Fruit fly (Drosophila melanogaster) whole organism, embryonic: ENCODE results near the gene mRpL28.

Source experiments
- Atf-2 ChIP-seq: fragments of 200-800 bp; sonication (Bioruptor generic); optimal IDR thresholded peaks from 2 replicates; lab custom pipeline; 2016; ENCODE audit warnings: missing biosample characterization, missing genetic modification characterization
- B-H2 ChIP-seq: fragments of 200-800 bp; sonication (Bioruptor generic); optimal IDR thresholded peaks from 2 replicates; lab custom pipeline; 2018; ENCODE audit warnings: missing biosample characterization, mild to moderate bottlenecking, missing genetic modification characterization
- Bdp1 ChIP-seq: fragments of 200-800 bp; sonication (Bioruptor generic); optimal IDR thresholded peaks from 3 replicates; lab custom pipeline; 2016; ENCODE audit warnings: missing biosample characterization, missing genetic modification characterization
- Bgb ChIP-seq: fragments of 200-800 bp; sonication (Bioruptor generic); IDR thresholded peaks from 2 replicates; pipeline ENCODE4 v1.3.6; 2022; ENCODE audit warnings: missing biosample characterization, missing genetic modification characterization; ENCODE audit not compliant: partially characterized antibody
- CG10267 ChIP-seq: fragments of 200-800 bp; sonication (Bioruptor generic); optimal IDR thresholded peaks from 2 replicates; lab custom pipeline; 2018; ENCODE audit warnings: missing biosample characterization, mild to moderate bottlenecking, missing genetic modification characterization, moderate library complexity
- CG11560 ChIP-seq: fragments of 200-800 bp; sonication (Bioruptor generic); IDR thresholded peaks from 3 replicates; pipeline ENCODE4 v1.3.6; 2022; ENCODE audit warnings: missing biosample characterization, missing genetic modification characterization
- CG12155 ChIP-seq: fragments of 200-800 bp; sonication (Bioruptor generic); optimal IDR thresholded peaks from 3 replicates; lab custom pipeline; 2016; ENCODE audit warnings: missing biosample characterization, missing genetic modification characterization
- CG13424 ChIP-seq: fragments of 200-800 bp; sonication (Bioruptor generic); optimal IDR thresholded peaks from 2 replicates; lab custom pipeline; 2019; ENCODE audit warnings: missing biosample characterization, mild to moderate bottlenecking, missing genetic modification characterization, moderate library complexity
- CG14710 ChIP-seq: fragments of 200-800 bp; sonication (Bioruptor generic); optimal IDR thresholded peaks from 3 replicates; lab custom pipeline; 2019; ENCODE audit warnings: missing biosample characterization, mild to moderate bottlenecking, missing genetic modification characterization, moderate library complexity
- CG2116 ChIP-seq: fragments of 200-800 bp; sonication (Bioruptor generic); optimal IDR thresholded peaks from 3 replicates; lab custom pipeline; 2018; ENCODE audit warnings: missing biosample characterization, mild to moderate bottlenecking, missing genetic modification characterization
- CG2199 ChIP-seq: fragments of 200-800 bp; sonication (Bioruptor generic); IDR thresholded peaks from 3 replicates; pipeline ENCODE4 v1.3.6; 2022; ENCODE audit warnings: missing biosample characterization, missing genetic modification characterization
- CG3163 ChIP-seq: fragments of 200-800 bp; sonication (Bioruptor generic); optimal IDR thresholded peaks from 3 replicates; lab custom pipeline; 2016; ENCODE audit warnings: missing biosample characterization, missing genetic modification characterization
- CG4617 ChIP-seq: fragments of 200-800 bp; sonication (Bioruptor generic); optimal IDR thresholded peaks from 3 replicates; lab custom pipeline; 2016; ENCODE audit warnings: missing biosample characterization, missing genetic modification characterization, borderline replicate concordance
- CG7271 ChIP-seq: fragments of 200-800 bp; sonication (Bioruptor generic); optimal IDR thresholded peaks from 2 replicates; lab custom pipeline; 2018; ENCODE audit warnings: missing biosample characterization, mild to moderate bottlenecking, missing genetic modification characterization, moderate library complexity
- CG8290 ChIP-seq, 3 experiments: fragments of 200-800 bp; sonication (Bioruptor generic); optimal IDR thresholded peaks; 2 replicates each; lab custom pipeline; 2016 to 2019; ENCODE audit warnings: missing biosample characterization in 3 of 3, missing genetic modification characterization in 3 of 3, mild to moderate bottlenecking in 2 of 3, moderate library complexity in 1 of 3
- CG8478 ChIP-seq: fragments of >200 bp; optimal IDR thresholded peaks from 2 replicates; lab custom pipeline; 2018
- Drgx ChIP-seq: fragments of 200-800 bp; sonication (Bioruptor generic); IDR thresholded peaks from 2 replicates; pipeline ENCODE4 v1.3.6; 2022; ENCODE audit warnings: missing biosample characterization, missing genetic modification characterization
- E2f1 ChIP-seq: fragments of 200-800 bp; sonication (Bioruptor generic); IDR thresholded peaks from 2 replicates; pipeline ENCODE4 v1.3.6; 2022; ENCODE audit warnings: missing biosample characterization, missing genetic modification characterization
- Elba2 ChIP-seq: fragments of 200-800 bp; sonication (Bioruptor generic); optimal IDR thresholded peaks from 3 replicates; lab custom pipeline; 2016; ENCODE audit warnings: missing biosample characterization, missing genetic modification characterization
- H2.0 ChIP-seq: fragments of 200-800 bp; sonication (Bioruptor generic); IDR thresholded peaks from 2 replicates; pipeline ENCODE4 v1.3.6; 2022; ENCODE audit warnings: missing biosample characterization, missing genetic modification characterization
- Jarid2 ChIP-seq: fragments of 200-800 bp; sonication (Bioruptor generic); optimal IDR thresholded peaks from 3 replicates; lab custom pipeline; 2017; ENCODE audit warnings: mild to moderate bottlenecking, missing biosample characterization, missing genetic modification reagents, missing genetic modification characterization
- Oaz ChIP-seq: fragments of 200-800 bp; sonication (Bioruptor generic); IDR thresholded peaks from 2 replicates; pipeline ENCODE4 v1.3.6; 2022; ENCODE audit warnings: missing biosample characterization, missing genetic modification characterization
- Opbp ChIP-seq: fragments of 200-800 bp; sonication (Bioruptor generic); IDR thresholded peaks from 3 replicates; pipeline ENCODE4 v1.3.6; 2022; ENCODE audit warnings: missing biosample characterization, missing genetic modification characterization; ENCODE audit not compliant: partially characterized antibody
- Optix ChIP-seq: fragments of 200-800 bp; sonication (Bioruptor generic); IDR thresholded peaks from 3 replicates; pipeline ENCODE4 v1.3.6; 2022; ENCODE audit warnings: missing biosample characterization, missing genetic modification characterization
- TFAM ChIP-seq: fragments of 200-800 bp; sonication (Bioruptor generic); optimal IDR thresholded peaks from 2 replicates; lab custom pipeline; 2017; ENCODE audit warnings: missing biosample characterization, missing genetic modification characterization, inconsistent platforms
- ac ChIP-seq: fragments of 200-800 bp; sonication (Bioruptor generic); optimal IDR thresholded peaks from 3 replicates; lab custom pipeline; 2017; ENCODE audit warnings: missing biosample characterization, mild to moderate bottlenecking, missing genetic modification characterization
- ara ChIP-seq: fragments of 200-800 bp; sonication (Bioruptor generic); IDR thresholded peaks from 2 replicates; pipeline ENCODE4 v1.3.6; 2022; ENCODE audit warnings: missing biosample characterization, missing genetic modification characterization
- bcd ChIP-seq: fragments of 200-800 bp; sonication (Bioruptor generic); optimal IDR thresholded peaks from 2 replicates; lab custom pipeline; 2017; ENCODE audit warnings: missing biosample characterization, mild to moderate bottlenecking, missing genetic modification characterization
- chif ChIP-seq, 2 experiments: fragments of 200-800 bp; sonication (Bioruptor generic); optimal IDR thresholded peaks; 3 replicates each; lab custom pipeline; 2016; ENCODE audit warnings: missing biosample characterization in 2 of 2, missing genetic modification characterization in 2 of 2
- exex ChIP-seq: fragments of 200-800 bp; sonication (Bioruptor generic); optimal IDR thresholded peaks from 4 replicates; lab custom pipeline; 2018; ENCODE audit warnings: missing biosample characterization, mild to moderate bottlenecking, missing genetic modification characterization, moderate library complexity
- fd64A ChIP-seq: fragments of 200-800 bp; sonication (Bioruptor generic); optimal IDR thresholded peaks from 3 replicates; lab custom pipeline; 2018; ENCODE audit warnings: missing biosample characterization, mild to moderate bottlenecking, missing genetic modification characterization
- inv ChIP-seq: fragments of 200-800 bp; sonication (Bioruptor generic); IDR thresholded peaks from 2 replicates; pipeline ENCODE4 v1.3.6; 2022; ENCODE audit warnings: missing biosample characterization, missing genetic modification characterization; ENCODE audit not compliant: partially characterized antibody
- jigr1 ChIP-seq: fragments of 200-800 bp; sonication (Bioruptor generic); IDR thresholded peaks from 3 replicates; pipeline ENCODE4 v1.3.6; 2022; ENCODE audit warnings: missing biosample characterization, missing genetic modification characterization
- kni ChIP-seq: fragments of 200-800 bp; sonication (Bioruptor generic); optimal IDR thresholded peaks from 3 replicates; lab custom pipeline; 2017; ENCODE audit warnings: mild to moderate bottlenecking, missing biosample characterization, missing genetic modification reagents, missing genetic modification characterization
- lilli ChIP-seq: fragments of 200-800 bp; sonication (Bioruptor generic); optimal IDR thresholded peaks from 3 replicates; lab custom pipeline; 2016; ENCODE audit warnings: missing biosample characterization, missing genetic modification characterization
- mam ChIP-seq: fragments of 200-800 bp; sonication (Bioruptor generic); optimal IDR thresholded peaks from 3 replicates; lab custom pipeline; 2016; ENCODE audit warnings: missing biosample characterization, missing genetic modification characterization
- mld ChIP-seq: fragments of 200-800 bp; sonication (Bioruptor generic); IDR thresholded peaks from 3 replicates; pipeline ENCODE4 v1.3.6; 2022; ENCODE audit warnings: missing biosample characterization, missing genetic modification characterization; ENCODE audit not compliant: partially characterized antibody
- otp ChIP-seq: fragments of 200-800 bp; sonication (Bioruptor generic); IDR thresholded peaks from 3 replicates; pipeline ENCODE4, ENCODE4 v1.3.6; 2022; ENCODE audit warnings: missing biosample characterization, missing genetic modification characterization
- phol ChIP-seq: fragments of 200-800 bp; sonication (Bioruptor generic); optimal IDR thresholded peaks from 3 replicates; lab custom pipeline; 2018; ENCODE audit warnings: missing biosample characterization, mild to moderate bottlenecking, missing genetic modification characterization, moderate library complexity
- psq ChIP-seq: fragments of 200-800 bp; sonication (Bioruptor generic); optimal IDR thresholded peaks from 2 replicates; lab custom pipeline; 2017; ENCODE audit warnings: missing biosample characterization, missing genetic modification characterization
- pum ChIP-seq: fragments of 200-800 bp; sonication (Bioruptor generic); optimal IDR thresholded peaks from 2 replicates; lab custom pipeline; 2016; ENCODE audit warnings: missing biosample characterization, missing genetic modification characterization
- pzg ChIP-seq: fragments of 200-800 bp; sonication (Bioruptor generic); optimal IDR thresholded peaks from 3 replicates; lab custom pipeline; 2018; ENCODE audit warnings: missing biosample characterization, mild to moderate bottlenecking, missing genetic modification characterization, moderate library complexity
- sc ChIP-seq, 3 experiments: fragments of >200 bp in 2 of 3; fragments of 200-800 bp in 1 of 3; sonication (Bioruptor generic) in 1 of 3; optimal IDR thresholded peaks; 2 replicates in 2 of 3; 3 replicates in 1 of 3; lab custom pipeline; 2017; ENCODE audit warnings: mild to moderate bottlenecking in 1 of 3, missing biosample characterization in 1 of 3, missing genetic modification characterization in 1 of 3, missing genetic modification reagents in 1 of 3
- shn ChIP-seq: fragments of 200-800 bp; sonication (Bioruptor generic); optimal IDR thresholded peaks from 3 replicates; lab custom pipeline; 2016; ENCODE audit warnings: missing biosample characterization, missing genetic modification characterization
- sr ChIP-seq: fragments of 200-800 bp; sonication (Bioruptor generic); IDR thresholded peaks from 3 replicates; pipeline ENCODE4 v1.3.6; 2022; ENCODE audit warnings: missing biosample characterization, missing genetic modification characterization
- stwl ChIP-seq: fragments of 200-800 bp; sonication (Bioruptor generic); optimal IDR thresholded peaks from 3 replicates; lab custom pipeline; 2018; ENCODE audit warnings: missing biosample characterization, mild to moderate bottlenecking, missing genetic modification characterization, moderate library complexity
- tll ChIP-seq, 2 experiments: fragments of 200-800 bp in 1 of 2; fragments of >200 bp in 1 of 2; sonication (Bioruptor generic) in 1 of 2; optimal IDR thresholded peaks; 2 replicates each; lab custom pipeline; 2017 to 2019; ENCODE audit warnings: missing biosample characterization in 2 of 2, missing genetic modification characterization in 2 of 2, mild to moderate bottlenecking in 1 of 2, moderate library complexity in 1 of 2
- vvl ChIP-seq: fragments of 200-800 bp; sonication (Bioruptor generic); IDR thresholded peaks from 2 replicates; pipeline ENCODE4 v1.3.6; 2022; ENCODE audit warnings: missing biosample characterization, missing genetic modification characterization

The mRpL28 gene

DNA sequence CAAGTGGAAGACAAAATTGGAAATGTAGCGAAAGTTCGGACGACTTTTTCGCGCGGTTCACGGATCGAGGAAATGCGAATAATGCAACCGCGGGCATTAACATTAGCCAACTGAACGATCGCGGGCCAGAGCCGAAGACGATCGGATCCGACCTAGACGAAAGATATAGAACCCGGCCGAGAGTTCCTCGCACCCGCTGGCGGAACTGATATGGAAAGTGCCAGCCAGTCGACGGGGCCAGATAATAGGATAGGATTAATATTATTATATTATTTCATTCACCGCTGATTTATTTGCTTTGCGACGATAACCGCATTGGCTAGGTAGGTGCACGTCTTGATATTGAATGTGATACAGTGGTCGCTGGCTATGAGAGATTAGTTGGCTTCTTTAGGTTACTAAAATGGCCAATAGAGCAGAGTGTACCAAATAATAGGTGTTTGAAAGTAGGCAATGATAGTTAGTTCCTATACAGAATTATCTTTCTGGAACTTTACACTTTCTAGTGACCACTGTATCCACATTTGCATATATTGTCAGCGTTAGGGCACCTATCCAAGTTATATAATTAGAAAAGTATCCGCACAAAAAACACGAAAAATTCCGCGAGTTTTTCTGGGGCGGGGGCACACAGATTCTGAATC, 25.7 kb downstream of the mRpL28 start (continued):
- no peak for TF ChIP-seq pzg (GFP tag; lab: Kevin White, UChicago)
- TF ChIP-seq Atf-2 (GFP tag; lab: Kevin White, UChicago) = peak; percentile 23
- TF ChIP-seq CG8478 = no peak
- peak; percentile 47 for TF ChIP-seq Bdp1 (GFP tag; lab: Kevin White, UChicago)
- TF ChIP-seq vvl = peak; percentile 90
- peak; percentile 10 for TF ChIP-seq CG4617 (GFP tag; lab: Kevin White, UChicago)
- TF ChIP-seq mam (GFP tag; lab: Kevin White, UChicago) = peak; percentile 64
- TF ChIP-seq CG13424 (tag; lab: Kevin White, UChicago) = peak; percentile 64
- no peak for TF ChIP-seq stwl (tag; lab: Kevin White, UChicago)
- TF ChIP-seq mld = no peak
- TF ChIP-seq exex (tag; lab: Kevin White, UChicago) = peak; percentile 77
- TF ChIP-seq CG10267 = peak; percentile 10
- TF ChIP-seq CG11560 = peak; percentile 60; the same call in 1 of the 3 replicates
- TF ChIP-seq TFAM (GFP tag; lab: Kevin White, UChicago) = no peak
- no peak for TF ChIP-seq CG7271
- TF ChIP-seq shn (GFP tag; lab: Kevin White, UChicago) = peak; percentile 47
- TF ChIP-seq jigr1 = no peak
- peak; percentile 22; the same call in 1 of the 3 replicates for TF ChIP-seq sr (GFP tag; lab: Robert Waterston, UW)
- TF ChIP-seq CG8290 (GFP tag; optimal IDR thresholded peaks at IDR 0.05; lab: Kevin White, UChicago) = no peak
- peak; percentile 75 to 90 for TF ChIP-seq CG8290 (tag; optimal IDR thresholded peaks at IDR 0.05; lab: Kevin White, UChicago)
- TF ChIP-seq Jarid2 (GFP tag; lab: Kevin White, UChicago) = no peak
- peak; percentile 24 for TF ChIP-seq CG14710 (tag; lab: Kevin White, UChicago)
- peak; percentile 61; the same call in 2 of the 3 replicates for TF ChIP-seq otp
- TF ChIP-seq H2.0 (GFP tag; lab: Robert Waterston, UW) = peak; percentile 63
- TF ChIP-seq CG2116 = no peak
- TF ChIP-seq lilli = peak; percentile 67
- TF ChIP-seq psq (GFP tag; lab: Kevin White, UChicago) = no peak
- TF ChIP-seq ac = no peak
- TF ChIP-seq ara = peak; percentile 78
- TF ChIP-seq CG3163 (GFP tag; lab: Kevin White, UChicago) = no peak
- peak; percentile 60 for TF ChIP-seq E2f1 (GFP tag; lab: Robert Waterston, UW)
- no peak for TF ChIP-seq Bgb (GFP tag; lab: Robert Waterston, UW)
- peak; percentile 74 for TF ChIP-seq bcd (GFP tag; lab: Kevin White, UChicago)
- TF ChIP-seq Oaz = no peak
- TF ChIP-seq chif (GFP tag; optimal IDR thresholded peaks at IDR 0.05; lab: Kevin White, UChicago) = peak; percentile 50 to 67
- no peak; the same call in 2 of the 3 replicates for TF ChIP-seq CG2199 (GFP tag; lab: Robert Waterston, UW)
- TF ChIP-seq tll (GFP tag; optimal IDR thresholded peaks at IDR 0.05; lab: Kevin White, UChicago) = no peak
- no peak for TF ChIP-seq Elba2 (GFP tag; lab: Kevin White, UChicago)
- TF ChIP-seq Opbp (GFP tag; lab: Robert Waterston, UW) = no peak
- no peak for TF ChIP-seq inv (GFP tag; lab: Robert Waterston, UW)
- peak; percentile 43 for TF ChIP-seq pum (GFP tag; lab: Kevin White, UChicago)
- TF ChIP-seq phol = peak; percentile 74
- peak; percentile 90 for TF ChIP-seq Drgx (GFP tag; lab: Robert Waterston, UW)
- TF ChIP-seq fd64A (GFP tag; lab: Kevin White, UChicago) = peak; percentile 2
- TF ChIP-seq sc (optimal IDR thresholded peaks at IDR 0.05; lab: Kevin White, UChicago) = no peak
- peak; percentile 57 for TF ChIP-seq sc (GFP tag; optimal IDR thresholded peaks at IDR 0.05; lab: Kevin White, UChicago)
- peak; percentile 64; the same call in 2 of the 3 replicates for TF ChIP-seq Optix (GFP tag; lab: Robert Waterston, UW)
- TF ChIP-seq B-H2 (GFP tag; lab: Kevin White, UChicago) = peak; percentile 13
- no peak for TF ChIP-seq kni (GFP tag; lab: Kevin White, UChicago)
- peak; percentile 70 for TF ChIP-seq CG12155 (GFP tag; lab: Kevin White, UChicago)
